Worm (Caenorhabditis elegans) whole organism, late embryonic: Measurements from ENCODE around the gene F27E5.5.
A peak's percentile ranks its signal among the peaks of the same experiment; 100 is the strongest.

Experiments used
- F13H6.1 ChIP-seq: sonication (generic microtip); optimal IDR thresholded peaks from 2 replicates; lab custom pipeline; 2016; ENCODE audit warnings: missing genetic modification characterization, missing compliant biosample characterization
- T23F11.4 ChIP-seq: fragments of 200-800 bp; sonication (Bioruptor generic); optimal IDR thresholded peaks from 2 replicates; lab custom pipeline; 2018; ENCODE audit warnings: mild to moderate bottlenecking, missing genetic modification characterization, missing compliant biosample characterization
- Y22D7AL.16 ChIP-seq: sonication (generic microtip); optimal IDR thresholded peaks from 2 replicates; lab custom pipeline; 2016; ENCODE audit warnings: missing genetic modification characterization, missing compliant biosample characterization
- ama-1 ChIP-seq: fragments of 150-350 bp; optimal IDR thresholded peaks from 2 replicates; lab custom pipeline; 2014
- ceh-18 ChIP-seq: sonication (generic microtip); optimal IDR thresholded peaks from 2 replicates; lab custom pipeline; 2016; ENCODE audit warnings: missing genetic modification characterization, missing compliant biosample characterization
- ceh-19 ChIP-seq: fragments of 200-800 bp; sonication (Bioruptor generic); optimal IDR thresholded peaks from 2 replicates; lab custom pipeline; 2018; ENCODE audit warnings: mild to moderate bottlenecking, missing genetic modification characterization, missing compliant biosample characterization
- ceh-2 ChIP-seq: sonication (generic microtip); optimal IDR thresholded peaks from 2 replicates; lab custom pipeline; 2016; ENCODE audit warnings: missing genotype, missing genetic modification characterization, missing compliant biosample characterization
- ceh-30 ChIP-seq: fragments of 150-350 bp; optimal IDR thresholded peaks from 2 replicates; lab custom pipeline; 2014; ENCODE audit warnings: missing biosample characterization, missing genetic modification characterization
- ceh-34 ChIP-seq: sonication (generic microtip); optimal IDR thresholded peaks from 2 replicates; lab custom pipeline; 2016; ENCODE audit warnings: mild to moderate bottlenecking, missing genetic modification characterization, missing compliant biosample characterization
- dve-1 ChIP-seq: sonication (generic microtip); optimal IDR thresholded peaks from 2 replicates; lab custom pipeline; 2017; ENCODE audit warnings: antibody characterized with exemption, mild to moderate bottlenecking, missing genetic modification characterization, missing compliant biosample characterization
- elt-2 ChIP-seq: sonication (generic microtip); optimal IDR thresholded peaks from 2 replicates; lab custom pipeline; 2016; ENCODE audit warnings: missing genetic modification reagents, missing genetic modification characterization, missing compliant biosample characterization
- elt-4 ChIP-seq: sonication (generic microtip); optimal IDR thresholded peaks from 2 replicates; lab custom pipeline; 2016; ENCODE audit warnings: missing genetic modification characterization, missing compliant biosample characterization
- ets-4 ChIP-seq: sonication (generic microtip); optimal IDR thresholded peaks from 2 replicates; lab custom pipeline; 2016; ENCODE audit warnings: missing genetic modification characterization, missing compliant biosample characterization
- eyg-1 ChIP-seq: sonication (generic microtip); optimal IDR thresholded peaks from 2 replicates; lab custom pipeline; 2016; ENCODE audit warnings: missing genotype, missing genetic modification characterization, missing compliant biosample characterization
- fax-1 ChIP-seq: sonication (generic microtip); optimal IDR thresholded peaks from 2 replicates; lab custom pipeline; 2016; ENCODE audit warnings: missing genotype, missing genetic modification characterization, missing compliant biosample characterization
- fkh-10 ChIP-seq: fragments of 150-350 bp; optimal IDR thresholded peaks from 2 replicates; lab custom pipeline; 2014; ENCODE audit warnings: missing biosample characterization, missing genetic modification reagents, missing genetic modification characterization
- hlh-13 ChIP-seq: fragments of 200-800 bp; sonication (Bioruptor generic); optimal IDR thresholded peaks from 2 replicates; lab custom pipeline; 2018; ENCODE audit warnings: mild to moderate bottlenecking, missing genetic modification characterization, missing compliant biosample characterization
- hlh-15 ChIP-seq: sonication (generic microtip); optimal IDR thresholded peaks from 2 replicates; lab custom pipeline; 2016; ENCODE audit warnings: missing genetic modification characterization, missing compliant biosample characterization
- hlh-30 ChIP-seq: sonication (generic microtip); optimal IDR thresholded peaks from 2 replicates; lab custom pipeline; 2017; ENCODE audit warnings: antibody characterized with exemption, missing genetic modification characterization, missing compliant biosample characterization; ENCODE audit not compliant: insufficient read depth
- hlh-6 ChIP-seq: sonication (generic microtip); optimal IDR thresholded peaks from 2 replicates; lab custom pipeline; 2016; ENCODE audit warnings: missing genotype, missing genetic modification characterization, missing compliant biosample characterization
- lim-6 ChIP-seq: sonication (generic microtip); optimal IDR thresholded peaks from 2 replicates; lab custom pipeline; 2016; ENCODE audit warnings: missing genetic modification characterization, missing compliant biosample characterization
- madf-2 ChIP-seq: sonication (generic microtip); optimal IDR thresholded peaks from 2 replicates; lab custom pipeline; 2017; ENCODE audit warnings: missing genetic modification characterization, missing compliant biosample characterization
- mec-3 ChIP-seq: sonication (generic microtip); optimal IDR thresholded peaks from 2 replicates; lab custom pipeline; 2016; ENCODE audit warnings: borderline replicate concordance, missing genetic modification characterization, missing compliant biosample characterization
- npax-4 ChIP-seq: sonication (generic microtip); optimal IDR thresholded peaks from 2 replicates; lab custom pipeline; 2016; ENCODE audit warnings: missing genetic modification characterization, missing compliant biosample characterization
- odd-2 ChIP-seq: sonication (generic microtip); optimal IDR thresholded peaks from 2 replicates; lab custom pipeline; 2017; ENCODE audit warnings: antibody characterized with exemption, mild to moderate bottlenecking, missing genetic modification characterization, missing compliant biosample characterization
- pag-3 ChIP-seq: sonication (generic microtip); optimal IDR thresholded peaks from 2 replicates; lab custom pipeline; 2016; ENCODE audit warnings: missing compliant biosample characterization, missing genetic modification characterization, borderline replicate concordance
- pax-1 ChIP-seq: fragments of 150-350 bp; optimal IDR thresholded peaks from 2 replicates; lab custom pipeline; 2014; ENCODE audit warnings: missing biosample characterization, missing genetic modification characterization
- pha-2 ChIP-seq: sonication (generic microtip); optimal IDR thresholded peaks from 2 replicates; lab custom pipeline; 2017; ENCODE audit warnings: mild to moderate bottlenecking, missing genetic modification characterization, missing compliant biosample characterization
- pha-4 ChIP-seq: fragments of 150-350 bp; optimal IDR thresholded peaks from 2 replicates; lab custom pipeline; 2018; ENCODE audit warnings: missing biosample characterization, missing genetic modification reagents, missing genetic modification characterization
- pros-1 ChIP-seq: fragments of 150-350 bp; optimal IDR thresholded peaks from 2 replicates; lab custom pipeline; 2014; ENCODE audit warnings: missing biosample characterization, missing genetic modification reagents, missing genetic modification characterization
- sdc-2 ChIP-seq: sonication (generic microtip); optimal IDR thresholded peaks from 2 replicates; lab custom pipeline; 2016; ENCODE audit warnings: missing genotype, missing genetic modification characterization, missing compliant biosample characterization
- sox-2 ChIP-seq: fragments of 200-800 bp; sonication (Bioruptor generic); IDR thresholded peaks from 2 replicates; pipeline ENCODE4 v1.3.6; 2022; ENCODE audit warnings: missing genetic modification reagents, missing genetic modification characterization, missing compliant biosample characterization
- sox-4 ChIP-seq: sonication (generic microtip); optimal IDR thresholded peaks from 2 replicates; lab custom pipeline; 2017; ENCODE audit warnings: mild to moderate bottlenecking, missing genetic modification characterization, inconsistent platforms, missing compliant biosample characterization
- tbx-2 ChIP-seq: sonication (generic microtip); optimal IDR thresholded peaks from 2 replicates; lab custom pipeline; 2016; ENCODE audit warnings: missing genetic modification characterization, missing compliant biosample characterization
- ttx-3 ChIP-seq: sonication (generic microtip); optimal IDR thresholded peaks from 2 replicates; lab custom pipeline; 2016; ENCODE audit warnings: missing genetic modification reagents, missing genetic modification characterization, missing compliant biosample characterization
- unc-3 ChIP-seq, 2 experiments: fragments of 200-800 bp in 1 of 2; sonication (Bioruptor generic) in 1 of 2; sonication (generic microtip) in 1 of 2; conservative IDR thresholded peaks in 1 of 2; optimal IDR thresholded peaks in 1 of 2; 2 replicates each; pipeline versions ENCODE4 v1.3.6 to Lab custom; 2016 to 2022; ENCODE audit warnings: missing compliant biosample characterization in 2 of 2, missing genetic modification characterization in 2 of 2, missing genetic modification reagents in 1 of 2
- unc-42 ChIP-seq: sonication (generic microtip); optimal IDR thresholded peaks from 2 replicates; lab custom pipeline; 2016; ENCODE audit warnings: missing genotype, missing genetic modification characterization, missing compliant biosample characterization
- unc-55 ChIP-seq: sonication (generic microtip); optimal IDR thresholded peaks from 2 replicates; lab custom pipeline; 2017; ENCODE audit warnings: missing biosample characterization, missing genetic modification reagents, missing genetic modification characterization
- unc-86 ChIP-seq: sonication (generic microtip); optimal IDR thresholded peaks from 2 replicates; lab custom pipeline; 2016; ENCODE audit warnings: missing genetic modification characterization, missing compliant biosample characterization
- zip-5 ChIP-seq: sonication (generic microtip); optimal IDR thresholded peaks from 2 replicates; lab custom pipeline; 2016; ENCODE audit warnings: missing genetic modification characterization, missing compliant biosample characterization

F27E5.5 gene

ce11 chrII:10166365-10166764, 34.7 kb upstream of the F27E5.5 start:
- TF ChIP-seq pha-2 (tag; lab: Kevin White, UChicago) (no peak), fkh-10 (no peak), tbx-2 (tag; lab: Kevin White, UChicago) (no peak), odd-2 (tag; lab: Kevin White, UChicago) (no peak), sox-4 (tag; lab: Kevin White, UChicago) (no peak), lim-6 (tag; lab: Kevin White, UChicago) (no peak), sox-2 (GFP tag; lab: Robert Waterston, UW) (no peak), sdc-2 (no peak), zip-5 (tag; lab: Kevin White, UChicago) (no peak), ttx-3 (tag; lab: Kevin White, UChicago) (no peak), ceh-30 (tag; lab: Kevin White, UChicago) (no peak), mec-3 (tag; lab: Kevin White, UChicago) (no peak), hlh-30 (no peak), F13H6.1 (no peak), ceh-2 (tag; lab: Kevin White, UChicago) (no peak), unc-86 (tag; lab: Kevin White, UChicago) (no peak), hlh-6 (tag; lab: Kevin White, UChicago) (no peak), unc-55 (GFP tag; lab: Kevin White, UChicago) (no peak), hlh-13 (GFP tag; lab: Kevin White, UChicago) (no peak)

- TF ChIP-seq hlh-15 (tag; lab: Kevin White, UChicago) (no peak), fax-1 (no peak), elt-2 (no peak), ama-1 (lab: Kevin White, UChicago) (no peak), ceh-18 (no peak), ceh-34 (tag; lab: Kevin White, UChicago) (no peak), pag-3 (tag; lab: Kevin White, UChicago) (no peak), pha-2 (tag; lab: Kevin White, UChicago) (no peak), dve-1 (no peak), madf-2 (no peak), odd-2 (tag; lab: Kevin White, UChicago) (no peak), hlh-13 (GFP tag; lab: Kevin White, UChicago) (no peak), ceh-19 (no peak), pax-1 (tag; lab: Kevin White, UChicago) (no peak), eyg-1 (tag; lab: Kevin White, UChicago) (no peak), pros-1 (tag; lab: Kevin White, UChicago) (no peak), hlh-6 (tag; lab: Kevin White, UChicago) (no peak), elt-4 (tag; lab: Kevin White, UChicago) (no peak), pha-4 (no peak)
- TF ChIP-seq, all 69 proteins: peak for 0
Measured at ce11 chrII:10164137-10164536, 32.5 kb upstream of the F27E5.5 start.

ce11 chrII:10162785-10163184, 31.1 kb upstream of the F27E5.5 start:
- TF ChIP-seq ttx-3 (tag; lab: Kevin White, UChicago): no peak
- TF ChIP-seq unc-86 (tag; lab: Kevin White, UChicago): no peak
- TF ChIP-seq npax-4 (tag; lab: Kevin White, UChicago): no peak
- TF ChIP-seq unc-42 (tag; lab: Kevin White, UChicago): no peak
- TF ChIP-seq unc-3 (GFP tag; conservative IDR thresholded peaks at IDR 0.05; lab: Robert Waterston, UW): no peak
- TF ChIP-seq unc-3 (tag; optimal IDR thresholded peaks at IDR 0.05; lab: Kevin White, UChicago): no peak
- no peak for TF ChIP-seq ets-4 (tag; lab: Kevin White, UChicago)
- peak; percentile 38 for TF ChIP-seq T23F11.4 (GFP tag; lab: Kevin White, UChicago)
- TF ChIP-seq Y22D7AL.16 (tag; lab: Kevin White, UChicago): no peak
